Worm (Caenorhabditis elegans) whole organism, L1 larva: ENCODE measurements around the gene chil-16.

Experiments
- C34B4.2 ChIP-seq: sonication (generic microtip); optimal IDR thresholded peaks from 2 replicates; lab custom pipeline; 2017; ENCODE audit warnings: mild to moderate bottlenecking, missing genetic modification characterization, missing compliant biosample characterization
- Y116A8C.19 ChIP-seq: sonication (generic microtip); optimal IDR thresholded peaks from 2 replicates; lab custom pipeline; 2016; ENCODE audit warnings: missing compliant biosample characterization, missing genetic modification characterization, borderline replicate concordance
- alr-1 ChIP-seq: fragments of 200-800 bp; sonication (Bioruptor generic); optimal IDR thresholded peaks from 2 replicates; lab custom pipeline; 2018; ENCODE audit warnings: borderline replicate concordance, mild to moderate bottlenecking, missing genetic modification characterization, missing compliant biosample characterization
- aly-2 ChIP-seq: fragments of 150-350 bp; optimal IDR thresholded peaks from 2 replicates; lab custom pipeline; 2014; ENCODE audit warnings: missing biosample characterization, missing genetic modification characterization
- ama-1 ChIP-seq: fragments of 150-350 bp; optimal IDR thresholded peaks from 2 replicates; lab custom pipeline; 2014
- dsc-1 ChIP-seq: sonication (generic microtip); optimal IDR thresholded peaks from 2 replicates; lab custom pipeline; 2016; ENCODE audit warnings: mild to moderate bottlenecking, missing genetic modification characterization, missing compliant biosample characterization
- efl-1 ChIP-seq, 4 experiments: fragments of 150-350 bp; optimal IDR thresholded peaks in 3 of 4; peaks in 1 of 4; 1 replicate in 1 of 4; 2 replicates in 3 of 4; lab custom pipeline; 2014; ENCODE audit warnings: missing biosample characterization in 2 of 4, missing genetic modification characterization in 2 of 4, missing genetic modification reagents in 2 of 4
- elt-2 ChIP-seq: sonication (generic microtip); optimal IDR thresholded peaks from 2 replicates; lab custom pipeline; 2016; ENCODE audit warnings: missing genetic modification characterization, mild to moderate bottlenecking, inconsistent platforms, missing compliant biosample characterization, missing genetic modification reagents
- ets-5 ChIP-seq: fragments of 200-800 bp; sonication (Bioruptor generic); IDR thresholded peaks from 2 replicates; pipeline ENCODE4 v1.3.6; 2022; ENCODE audit warnings: missing genetic modification characterization, missing compliant biosample characterization
- fkh-10 ChIP-seq: sonication (generic microtip); optimal IDR thresholded peaks from 2 replicates; lab custom pipeline; 2017; ENCODE audit warnings: missing biosample characterization, missing genetic modification reagents, missing genetic modification characterization
- fkh-4 ChIP-seq: sonication (generic microtip); optimal IDR thresholded peaks from 2 replicates; lab custom pipeline; 2016; ENCODE audit warnings: missing compliant biosample characterization, missing genetic modification characterization, borderline replicate concordance
- grh-1 ChIP-seq: fragments of 200-800 bp; sonication (Bioruptor generic); IDR thresholded peaks from 2 replicates; pipeline ENCODE4 v1.3.6; 2022; ENCODE audit warnings: missing genetic modification reagents, missing genetic modification characterization, missing compliant biosample characterization
- lin-15B ChIP-seq: fragments of 150-350 bp; sonication (generic microtip); optimal IDR thresholded peaks from 3 replicates; lab custom pipeline; 2014; ENCODE audit warnings: missing biosample characterization, missing genetic modification characterization
- mep-1 ChIP-seq: fragments of 150-350 bp; optimal IDR thresholded peaks from 2 replicates; lab custom pipeline; 2014; ENCODE audit warnings: missing biosample characterization, missing genetic modification characterization
- nhr-11 ChIP-seq: fragments of 150-350 bp; optimal IDR thresholded peaks from 2 replicates; lab custom pipeline; 2014; ENCODE audit warnings: missing biosample characterization, missing genetic modification characterization
- nhr-19 ChIP-seq: fragments of 200-800 bp; sonication (Bioruptor generic); conservative IDR thresholded peaks from 2 replicates; pipeline ENCODE4 v1.3.6; 2022; ENCODE audit warnings: missing genetic modification characterization, missing compliant biosample characterization
- nhr-71 ChIP-seq: sonication (generic microtip); optimal IDR thresholded peaks from 2 replicates; lab custom pipeline; 2016; ENCODE audit warnings: mild to moderate bottlenecking, missing genetic modification characterization, moderate library complexity, missing compliant biosample characterization
- pag-3 ChIP-seq: sonication (generic microtip); optimal IDR thresholded peaks from 2 replicates; lab custom pipeline; 2017; ENCODE audit warnings: missing genetic modification characterization, mild to moderate bottlenecking, missing compliant biosample characterization, antibody characterized with exemption, borderline replicate concordance; ENCODE audit not compliant: insufficient read depth
- pqm-1 ChIP-seq: sonication (generic microtip); optimal IDR thresholded peaks from 3 replicates; lab custom pipeline; 2017; ENCODE audit warnings: missing biosample characterization, missing genetic modification characterization
- rnt-1 ChIP-seq: sonication (generic microtip); optimal IDR thresholded peaks from 2 replicates; lab custom pipeline; 2016; ENCODE audit warnings: mild to moderate bottlenecking, missing genetic modification characterization, moderate library complexity, missing compliant biosample characterization
- skn-1 ChIP-seq: fragments of 150-350 bp; optimal IDR thresholded peaks from 2 replicates; lab custom pipeline; 2014; ENCODE audit warnings: missing biosample characterization, missing genetic modification characterization
- tlp-1 ChIP-seq: fragments of 150-350 bp; optimal IDR thresholded peaks from 2 replicates; lab custom pipeline; 2014; ENCODE audit warnings: missing biosample characterization, missing genetic modification characterization
- zip-4 ChIP-seq: fragments of 200-800 bp; sonication (Bioruptor generic); optimal IDR thresholded peaks from 2 replicates; lab custom pipeline; 2018; ENCODE audit warnings: mild to moderate bottlenecking, missing genetic modification characterization, moderate library complexity, missing compliant biosample characterization

The chil-16 gene

ce11 chrII:9403846-9404245 lies 37.9 kb downstream of the chil-16 start, which contains the start of gene Y51B9A.5:
Gene Y51B9A.5 (plus strand): TSS chrII:9404146.
- TF ChIP-seq tlp-1 (tag; lab: Kevin White, UChicago) = no peak

- TF ChIP-seq efl-1 (optimal IDR thresholded peaks at IDR 0.05; lab: Kevin White, UChicago) (no peak), efl-1 (GFP tag; optimal IDR thresholded peaks at IDR 0.05 in 1 of 2; lab: Kevin White, UChicago) (peak in 1 of 2 experiments; percentile 58), rnt-1 (tag; lab: Kevin White, UChicago) (no peak)
- TF ChIP-seq, all 84 proteins: peak for 1
Observed at ce11 chrII:9403087-9403486, 38.7 kb downstream of the chil-16 start, which contains the start of gene Y51B9A.6. Gene Y51B9A.6 (minus strand): TSS chrII:9403187.

ce11 chrII:9399746-9400145 lies 42.0 kb downstream of the chil-16 start, which contains the start of gene Y51B9A.7:
Gene Y51B9A.7 (plus strand): TSS chrII:9400046.
- TF ChIP-seq skn-1 (tag; lab: Kevin White, UChicago) (no peak), pqm-1 (tag; lab: Kevin White, UChicago) (no peak), fkh-10 (GFP tag; lab: Kevin White, UChicago) (no peak), ama-1 (lab: Kevin White, UChicago) (no peak), mep-1 (tag; lab: Kevin White, UChicago) (no peak)

- TF ChIP-seq nhr-11 (tag; lab: Kevin White, UChicago) = no peak
- no peak for TF ChIP-seq C34B4.2 (tag; lab: Kevin White, UChicago)
- no peak for TF ChIP-seq grh-1 (GFP tag; lab: Robert Waterston, UW)
- TF ChIP-seq dsc-1 (tag; lab: Kevin White, UChicago) = no peak
- no peak for TF ChIP-seq nhr-71 (tag; lab: Kevin White, UChicago)
- no peak for TF ChIP-seq aly-2 (tag; lab: Kevin White, UChicago)
- no peak for TF ChIP-seq pag-3 (tag; lab: Kevin White, UChicago)
- TF ChIP-seq Y116A8C.19 (tag; lab: Kevin White, UChicago) = no peak
- TF ChIP-seq alr-1 (tag; lab: Kevin White, UChicago) = no peak
- no peak for TF ChIP-seq nhr-19 (GFP tag; lab: Robert Waterston, UW)
- TF ChIP-seq ets-5 = no peak
- TF ChIP-seq fkh-4 (tag; lab: Kevin White, UChicago) = no peak
- no peak for TF ChIP-seq zip-4 (GFP tag; lab: Kevin White, UChicago)
- TF ChIP-seq, all 84 proteins: peak for 0
Observed at ce11 chrII:9398370-9398901, 43.3 kb downstream of the chil-16 start, which contains the start of the genes Y51B9A.14 and Y51B9A.8. Gene Y51B9A.14 (minus strand): TSS chrII:9398470. Gene Y51B9A.8 (plus strand): TSS chrII:9398851.

- TF ChIP-seq elt-2 (tag; lab: Kevin White, UChicago) (peak; percentile 3), skn-1 (tag; lab: Kevin White, UChicago) (no peak), grh-1 (GFP tag; lab: Robert Waterston, UW) (no peak), ets-5 (no peak)
Observed at ce11 chrII:9397496-9397895, 44.2 kb downstream of the chil-16 start, which contains the start of gene Y51B9A.9. Gene Y51B9A.9 (minus strand): TSS chrII:9397596.

ce11 chrII:9392724-9393123 lies 49.0 kb downstream of the chil-16 start, which contains the start of gene lido-17:
Gene lido-17 (minus strand): TSS chrII:9392824.
- no peak for TF ChIP-seq lin-15B
